4 worm cellular contexts compared by ENCODE assay signal in genomic region chrX:16590803-16591202, ce11.
A peak's percentile ranks its signal among the peaks of the same experiment; 100 is the strongest.
TF ChIP-seq lines count a peak whose summit lies in the region.

No protein-coding gene starts in this region.

TF ChIP-seq in whole organism, L2 larva, 48 proteins besides CTCF, POLR2A, EP300 and RAD21 (continues in another document):
- no peak for TF ChIP-seq nhr-12 (tag; optimal IDR thresholded peaks at IDR 0.05; lab: Kevin White, UChicago)
- TF ChIP-seq nhr-129 (tag; optimal IDR thresholded peaks at IDR 0.05; lab: Kevin White, UChicago) = peak; percentile 77
- peak; percentile 74 for TF ChIP-seq crh-2 (tag; optimal IDR thresholded peaks at IDR 0.05; lab: Kevin White, UChicago)
- no peak for TF ChIP-seq lin-39 (tag; optimal IDR thresholded peaks at IDR 0.05; lab: Kevin White, UChicago)
- TF ChIP-seq nhr-21 (tag; optimal IDR thresholded peaks at IDR 0.05; lab: Kevin White, UChicago) = peak; percentile 40
- no peak for TF ChIP-seq mdl-1 (tag; optimal IDR thresholded peaks at IDR 0.05; lab: Kevin White, UChicago)
- peak; percentile 61 for TF ChIP-seq sma-3 (GFP tag; optimal IDR thresholded peaks at IDR 0.05; lab: Kevin White, UChicago)
- TF ChIP-seq sma-9 (GFP tag; optimal IDR thresholded peaks at IDR 0.05; lab: Kevin White, UChicago) = peak; percentile 59
- TF ChIP-seq sma-9 (tag; optimal IDR thresholded peaks at IDR 0.05; lab: Kevin White, UChicago) = no peak
- TF ChIP-seq R02D3.7 (tag; optimal IDR thresholded peaks at IDR 0.05; lab: Kevin White, UChicago) = no peak
- no peak for TF ChIP-seq skn-1 (tag; optimal IDR thresholded peaks at IDR 0.05; lab: Kevin White, UChicago)
- TF ChIP-seq C34F6.9 (tag; optimal IDR thresholded peaks at IDR 0.05; lab: Kevin White, UChicago) = peak; percentile 53
- peak; percentile 38 to 54 for TF ChIP-seq lsy-2 (tag; optimal IDR thresholded peaks at IDR 0.05; lab: Kevin White, UChicago)
- TF ChIP-seq snpc-4 (tag; optimal IDR thresholded peaks at IDR 0.05; lab: Kevin White, UChicago) = peak; percentile 45
- TF ChIP-seq zag-1 (tag; optimal IDR thresholded peaks at IDR 0.05; lab: Kevin White, UChicago) = peak; percentile 12
- peak; percentile 62 for TF ChIP-seq fos-1 (tag; optimal IDR thresholded peaks at IDR 0.05; lab: Kevin White, UChicago)
- peak; percentile 59 for TF ChIP-seq lin-11 (tag; optimal IDR thresholded peaks at IDR 0.05; lab: Kevin White, UChicago)
- no peak for TF ChIP-seq nhr-237 (tag; optimal IDR thresholded peaks at IDR 0.05; lab: Kevin White, UChicago)
- TF ChIP-seq sem-4 (tag; optimal IDR thresholded peaks at IDR 0.05; lab: Kevin White, UChicago) = peak; percentile 3
- TF ChIP-seq nhr-25 (tag; optimal IDR thresholded peaks at IDR 0.05; lab: Kevin White, UChicago) = peak; percentile 33
- peak; percentile 59 for TF ChIP-seq unc-55 (GFP tag; optimal IDR thresholded peaks at IDR 0.05; lab: Kevin White, UChicago)
- peak; percentile 59 for TF ChIP-seq gmeb-1 (tag; optimal IDR thresholded peaks at IDR 0.05; lab: Kevin White, UChicago)
- peak; percentile 14 for TF ChIP-seq Y55F3AM.14 (GFP tag; optimal IDR thresholded peaks at IDR 0.05; lab: Kevin White, UChicago)

TF ChIP-seq in whole organism, L4 larva, 104 proteins besides CTCF, POLR2A, EP300 and RAD21 (continues in another document):
- TF ChIP-seq nhr-10 (tag; optimal IDR thresholded peaks at IDR 0.05; lab: Kevin White, UChicago) (no peak), ctbp-1 (GFP tag; IDR thresholded peaks at IDR 0.05; lab: Robert Waterston, UW) (peak; percentile 75; the same call in 1 of the 2 replicates), lin-39 (tag; optimal IDR thresholded peaks at IDR 0.05; lab: Kevin White, UChicago) (no peak), php-3 (GFP tag; IDR thresholded peaks at IDR 0.05; lab: Robert Waterston, UW) (no peak), mep-1 (tag; optimal IDR thresholded peaks at IDR 0.05; lab: Kevin White, UChicago) (no peak), zag-1 (tag; optimal IDR thresholded peaks at IDR 0.05; lab: Kevin White, UChicago) (no peak), Y48G9A.11 (GFP tag; IDR thresholded peaks at IDR 0.05; lab: Robert Waterston, UW) (peak; percentile 63; the same call in 1 of the 2 replicates), nhr-76 (tag; optimal IDR thresholded peaks at IDR 0.05; lab: Kevin White, UChicago) (no peak), ZK546.5 (tag; optimal IDR thresholded peaks at IDR 0.05; lab: Kevin White, UChicago) (no peak), T20F7.1 (GFP tag; optimal IDR thresholded peaks at IDR 0.05; lab: Kevin White, UChicago) (no peak), ama-1 (optimal IDR thresholded peaks at IDR 0.05; lab: Kevin White, UChicago) (no peak), unc-39 (tag; optimal IDR thresholded peaks at IDR 0.05; lab: Kevin White, UChicago) (no peak), lir-3 (tag; optimal IDR thresholded peaks at IDR 0.05; lab: Kevin White, UChicago) (peak; percentile 42), mxl-2 (GFP tag; conservative IDR thresholded peaks at IDR 0.05; lab: Robert Waterston, UW) (peak; percentile 72), dmd-9 (GFP tag; IDR thresholded peaks at IDR 0.05; lab: Robert Waterston, UW) (peak; percentile 80), daf-19 (GFP tag; conservative IDR thresholded peaks at IDR 0.05; lab: Robert Waterston, UW) (peak; percentile 77), nhr-11 (tag; optimal IDR thresholded peaks at IDR 0.05; lab: Kevin White, UChicago) (peak; percentile 34), zfp-3 (GFP tag; conservative IDR thresholded peaks at IDR 0.05; lab: Robert Waterston, UW) (0 out of 2 replicates have a peak, but pooled peaks have one; percentile 26), nhr-237 (tag; optimal IDR thresholded peaks at IDR 0.05; lab: Kevin White, UChicago) (no peak), madf-5 (GFP tag; IDR thresholded peaks at IDR 0.05; lab: Robert Waterston, UW) (peak; percentile 80 to 86), vab-7 (GFP tag; IDR thresholded peaks at IDR 0.05; lab: Robert Waterston, UW) (peak; percentile 92), jun-1 (tag; optimal IDR thresholded peaks at IDR 0.05; lab: Kevin White, UChicago) (no peak), Y105C5A.15 (GFP tag; IDR thresholded peaks at IDR 0.05; lab: Robert Waterston, UW) (peak; percentile 68; the same call in 1 of the 2 replicates), rbr-2 (tag; optimal IDR thresholded peaks at IDR 0.05; lab: Kevin White, UChicago) (peak; percentile 80)

TF ChIP-seq in whole organism, late embryonic, 69 proteins besides CTCF, POLR2A, EP300 and RAD21 (continues in another document):
- TF ChIP-seq hlh-6 (tag; optimal IDR thresholded peaks at IDR 0.05; lab: Kevin White, UChicago) = peak; percentile 41
- TF ChIP-seq T23F11.4 (GFP tag; optimal IDR thresholded peaks at IDR 0.05; lab: Kevin White, UChicago) = peak; percentile 38
- TF ChIP-seq ceh-9 (tag; optimal IDR thresholded peaks at IDR 0.05; lab: Kevin White, UChicago) = no peak
- no peak for TF ChIP-seq fkh-10 (GFP tag; optimal IDR thresholded peaks at IDR 0.05; lab: Kevin White, UChicago)
- TF ChIP-seq eyg-1 (tag; optimal IDR thresholded peaks at IDR 0.05; lab: Kevin White, UChicago) = no peak
- TF ChIP-seq pax-1 (tag; optimal IDR thresholded peaks at IDR 0.05; lab: Kevin White, UChicago) = no peak
- TF ChIP-seq nhr-232 (tag; optimal IDR thresholded peaks at IDR 0.05; lab: Kevin White, UChicago) = peak; percentile 41
- TF ChIP-seq ceh-2 (tag; optimal IDR thresholded peaks at IDR 0.05; lab: Kevin White, UChicago) = peak; percentile 41
- peak; percentile 20 for TF ChIP-seq K09A11.1 (tag; optimal IDR thresholded peaks at IDR 0.05; lab: Kevin White, UChicago; ENCODE audit: insufficient read depth)
- TF ChIP-seq zip-5 (tag; optimal IDR thresholded peaks at IDR 0.05; lab: Kevin White, UChicago) = peak; percentile 16
- TF ChIP-seq tbx-7 (tag; optimal IDR thresholded peaks at IDR 0.05; lab: Kevin White, UChicago) = no peak
- TF ChIP-seq ets-4 (tag; optimal IDR thresholded peaks at IDR 0.05; lab: Kevin White, UChicago) = no peak
- no peak for TF ChIP-seq hlh-30 (tag; optimal IDR thresholded peaks at IDR 0.05; lab: Kevin White, UChicago; ENCODE audit: insufficient read depth)
- peak; percentile 48 for TF ChIP-seq ztf-16 (tag; optimal IDR thresholded peaks at IDR 0.05; lab: Kevin White, UChicago)
- TF ChIP-seq ahr-1 (tag; optimal IDR thresholded peaks at IDR 0.05; lab: Kevin White, UChicago) = peak; percentile 23
- peak; percentile 12 for TF ChIP-seq ttx-3 (tag; optimal IDR thresholded peaks at IDR 0.05; lab: Kevin White, UChicago)
- TF ChIP-seq ceh-34 (tag; optimal IDR thresholded peaks at IDR 0.05; lab: Kevin White, UChicago) = peak; percentile 22
- TF ChIP-seq ama-1 (optimal IDR thresholded peaks at IDR 0.05; lab: Kevin White, UChicago) = no peak
- TF ChIP-seq C38D4.7 (GFP tag; optimal IDR thresholded peaks at IDR 0.05; lab: Kevin White, UChicago) = peak; percentile 37
- peak; percentile 58 for TF ChIP-seq pat-9 (tag; optimal IDR thresholded peaks at IDR 0.05; lab: Kevin White, UChicago)
- TF ChIP-seq pha-4 (tag; optimal IDR thresholded peaks at IDR 0.05; lab: Kevin White, UChicago) = no peak
- peak; percentile 23 for TF ChIP-seq dmd-4 (tag; optimal IDR thresholded peaks at IDR 0.05; lab: Kevin White, UChicago; ENCODE audit: borderline replicate concordance)
- TF ChIP-seq ceh-14 (tag; optimal IDR thresholded peaks at IDR 0.05; lab: Kevin White, UChicago) = peak; percentile 43
- TF ChIP-seq rnt-1 (tag; optimal IDR thresholded peaks at IDR 0.05; lab: Kevin White, UChicago) = peak; percentile 32
- peak; percentile 59 for TF ChIP-seq fax-1 (tag; optimal IDR thresholded peaks at IDR 0.05; lab: Kevin White, UChicago)

TF ChIP-seq in whole organism, mixed stage, embryonic, 35 proteins besides CTCF, POLR2A, EP300 and RAD21:
- TF ChIP-seq unc-39 (tag; optimal IDR thresholded peaks at IDR 0.05; lab: Kevin White, UChicago) = no peak
- no peak for TF ChIP-seq nhr-2 (tag; optimal IDR thresholded peaks at IDR 0.05; lab: Kevin White, UChicago)
- TF ChIP-seq M03D4.4 (tag; optimal IDR thresholded peaks at IDR 0.05; lab: Kevin White, UChicago) = peak; percentile 81
- TF ChIP-seq cnd-1 (tag; optimal IDR thresholded peaks at IDR 0.05; lab: Kevin White, UChicago) = peak; percentile 79
- peak; percentile 55 for TF ChIP-seq ham-2 (GFP tag; optimal IDR thresholded peaks at IDR 0.05; lab: Kevin White, UChicago)
- TF ChIP-seq unc-120 (tag; optimal IDR thresholded peaks at IDR 0.05; lab: Kevin White, UChicago; ENCODE audit: poor library complexity, severe bottlenecking) = peak; percentile 48
- peak; percentile 29 for TF ChIP-seq unc-62 (GFP tag; optimal IDR thresholded peaks at IDR 0.05; lab: Kevin White, UChicago)
- TF ChIP-seq mls-2 (tag; optimal IDR thresholded peaks at IDR 0.05; lab: Kevin White, UChicago) = peak; percentile 79
- no peak for TF ChIP-seq snpc-4 (tag; optimal IDR thresholded peaks at IDR 0.05; lab: Kevin White, UChicago)
- peak; percentile 82 for TF ChIP-seq drap-1 (GFP tag; optimal IDR thresholded peaks at IDR 0.05; lab: Kevin White, UChicago)
- TF ChIP-seq ztf-11 (tag; optimal IDR thresholded peaks at IDR 0.05; lab: Kevin White, UChicago) = no peak
- peak; percentile 21 for TF ChIP-seq pha-4 (tag; optimal IDR thresholded peaks at IDR 0.05; lab: Kevin White, UChicago)
- no peak for TF ChIP-seq ceh-39 (tag; optimal IDR thresholded peaks at IDR 0.05; lab: Kevin White, UChicago)
- TF ChIP-seq ceh-43 (GFP tag; optimal IDR thresholded peaks at IDR 0.05; lab: Kevin White, UChicago) = peak; percentile 59
- TF ChIP-seq lsy-2 (tag; optimal IDR thresholded peaks at IDR 0.05; lab: Kevin White, UChicago) = peak; percentile 21
- TF ChIP-seq lin-32 (GFP tag; optimal IDR thresholded peaks at IDR 0.05; lab: Kevin White, UChicago) = peak; percentile 33
- TF ChIP-seq ces-1 (GFP tag; optimal IDR thresholded peaks at IDR 0.05; lab: Kevin White, UChicago) = peak; percentile 1
- TF ChIP-seq tbx-8 (GFP tag; optimal IDR thresholded peaks at IDR 0.05; lab: Kevin White, UChicago) = peak; percentile 8
- peak; percentile 81 for TF ChIP-seq ceh-83 (GFP tag; optimal IDR thresholded peaks at IDR 0.05; lab: Kevin White, UChicago)
- no peak for TF ChIP-seq elt-3 (tag; optimal IDR thresholded peaks at IDR 0.05; lab: Kevin White, UChicago)
- TF ChIP-seq sem-2 (GFP tag; optimal IDR thresholded peaks at IDR 0.05; lab: Kevin White, UChicago) = peak; percentile 47
- peak; percentile 84 for TF ChIP-seq sptf-1 (tag; optimal IDR thresholded peaks at IDR 0.05; lab: Kevin White, UChicago)
- TF ChIP-seq bed-3 (GFP tag; optimal IDR thresholded peaks at IDR 0.05; lab: Kevin White, UChicago) = peak; percentile 41
- TF ChIP-seq lin-13 (tag; optimal IDR thresholded peaks at IDR 0.05; lab: Kevin White, UChicago) = peak; percentile 9
- TF ChIP-seq nhr-237 (tag; optimal IDR thresholded peaks at IDR 0.05; lab: Kevin White, UChicago) = no peak
- no peak for TF ChIP-seq nhr-28 (tag; optimal IDR thresholded peaks at IDR 0.05; lab: Kevin White, UChicago)
- TF ChIP-seq hlh-1 (tag; optimal IDR thresholded peaks at IDR 0.05; lab: Kevin White, UChicago) = no peak
- TF ChIP-seq nhr-12 (tag; optimal IDR thresholded peaks at IDR 0.05; lab: Kevin White, UChicago) = no peak
- peak; percentile 69 for TF ChIP-seq mep-1 (tag; optimal IDR thresholded peaks at IDR 0.05; lab: Kevin White, UChicago)
- TF ChIP-seq zip-8 (tag; optimal IDR thresholded peaks at IDR 0.05; lab: Kevin White, UChicago) = no peak
